Worm (Caenorhabditis elegans) whole organism, L3 larva: ENCODE measurements around the gene C18G1.9.
A peak's percentile ranks its signal among the peaks of the same experiment; 100 is the strongest.

Source experiments
- R02D3.7 ChIP-seq: fragments of 150-350 bp; optimal IDR thresholded peaks from 2 replicates; lab custom pipeline; 2014; ENCODE audit warnings: missing biosample characterization, missing genetic modification characterization
- ZK546.5 ChIP-seq: sonication (generic microtip); optimal IDR thresholded peaks from 2 replicates; lab custom pipeline; 2017; ENCODE audit warnings: missing biosample characterization, missing genetic modification characterization
- ama-1 ChIP-seq: fragments of 150-350 bp; optimal IDR thresholded peaks from 2 replicates; lab custom pipeline; 2018
- ceh-16 ChIP-seq: sonication (generic microtip); optimal IDR thresholded peaks from 2 replicates; lab custom pipeline; 2017; ENCODE audit warnings: missing biosample characterization, missing genetic modification characterization
- ceh-28 ChIP-seq: fragments of 150-350 bp; optimal IDR thresholded peaks from 2 replicates; lab custom pipeline; 2014; ENCODE audit warnings: missing biosample characterization, missing genetic modification reagents, missing genetic modification characterization
- daf-12 ChIP-seq: fragments of 150-350 bp; optimal IDR thresholded peaks from 2 replicates; lab custom pipeline; 2014; ENCODE audit warnings: missing biosample characterization, missing genetic modification reagents, missing genetic modification characterization
- egl-27 ChIP-seq: sonication (generic microtip); optimal IDR thresholded peaks from 4 replicates; lab custom pipeline; 2017; ENCODE audit warnings: missing biosample characterization, missing genetic modification reagents, missing genetic modification characterization
- egl-5 ChIP-seq: fragments of 150-350 bp; optimal IDR thresholded peaks from 2 replicates; lab custom pipeline; 2017; ENCODE audit warnings: missing biosample characterization, missing genetic modification reagents, missing genetic modification characterization, inconsistent platforms
- elt-1 ChIP-seq: fragments of 150-350 bp; optimal IDR thresholded peaks from 2 replicates; lab custom pipeline; 2014; ENCODE audit warnings: missing biosample characterization, missing genetic modification characterization
- elt-3 ChIP-seq, 3 experiments: fragments of 150-350 bp in 1 of 3; sonication (generic microtip) in 2 of 3; optimal IDR thresholded peaks; 2 replicates in 2 of 3; 4 replicates in 1 of 3; lab custom pipeline; 2014 to 2017; ENCODE audit warnings: missing biosample characterization in 3 of 3, missing genetic modification characterization in 3 of 3
- eor-1 ChIP-seq, 2 experiments: fragments of 150-350 bp; optimal IDR thresholded peaks; 2 replicates each; lab custom pipeline; 2014 to 2018; ENCODE audit warnings: missing biosample characterization in 2 of 2, missing genetic modification characterization in 2 of 2
- fkh-10 ChIP-seq: sonication (generic microtip); optimal IDR thresholded peaks from 2 replicates; lab custom pipeline; 2017; ENCODE audit warnings: missing biosample characterization, missing genetic modification reagents, missing genetic modification characterization
- fos-1 ChIP-seq: fragments of 150-350 bp; optimal IDR thresholded peaks from 2 replicates; lab custom pipeline; 2014; ENCODE audit warnings: missing biosample characterization, missing genetic modification characterization
- jun-1 ChIP-seq: fragments of 150-350 bp; optimal IDR thresholded peaks from 2 replicates; lab custom pipeline; 2014; ENCODE audit warnings: missing biosample characterization, missing genetic modification reagents, missing genetic modification characterization
- lin-15B ChIP-seq: fragments of 150-350 bp; optimal IDR thresholded peaks from 2 replicates; lab custom pipeline; 2014; ENCODE audit warnings: missing biosample characterization, missing genetic modification characterization
- lin-39 ChIP-seq: fragments of 150-350 bp; optimal IDR thresholded peaks from 2 replicates; lab custom pipeline; 2018; ENCODE audit warnings: missing biosample characterization, missing genetic modification reagents, missing genetic modification characterization
- lsy-12 ChIP-seq: sonication (generic microtip); optimal IDR thresholded peaks from 2 replicates; lab custom pipeline; 2016; ENCODE audit warnings: mild to moderate bottlenecking, missing genetic modification characterization, missing compliant biosample characterization
- mdl-1 ChIP-seq: fragments of 150-350 bp; optimal IDR thresholded peaks from 2 replicates; lab custom pipeline; 2014; ENCODE audit warnings: missing biosample characterization, missing genetic modification characterization
- mml-1 ChIP-seq: fragments of 150-350 bp; sonication (generic microtip); optimal IDR thresholded peaks from 3 replicates; lab custom pipeline; 2014; ENCODE audit warnings: missing biosample characterization, missing genetic modification characterization
- nfya-1 ChIP-seq: sonication (generic microtip); optimal IDR thresholded peaks from 2 replicates; lab custom pipeline; 2017; ENCODE audit warnings: missing genetic modification characterization, mild to moderate bottlenecking, missing compliant biosample characterization, antibody characterized with exemption, moderate library complexity; ENCODE audit not compliant: insufficient read depth
- nhr-11 ChIP-seq: fragments of 150-350 bp; optimal IDR thresholded peaks from 2 replicates; lab custom pipeline; 2014; ENCODE audit warnings: missing biosample characterization, missing genetic modification characterization
- nhr-12 ChIP-seq: fragments of 150-350 bp; optimal IDR thresholded peaks from 2 replicates; lab custom pipeline; 2014; ENCODE audit warnings: missing biosample characterization, missing genetic modification characterization
- nhr-23 ChIP-seq: fragments of 150-350 bp; optimal IDR thresholded peaks from 2 replicates; lab custom pipeline; 2014; ENCODE audit warnings: missing biosample characterization, missing genetic modification reagents, missing genetic modification characterization
- nhr-237 ChIP-seq: fragments of 150-350 bp; optimal IDR thresholded peaks from 2 replicates; lab custom pipeline; 2014; ENCODE audit warnings: missing biosample characterization, missing genetic modification characterization
- nhr-25 ChIP-seq: sonication (generic microtip); optimal IDR thresholded peaks from 2 replicates; lab custom pipeline; 2017; ENCODE audit warnings: missing biosample characterization, missing genetic modification characterization
- nhr-28 ChIP-seq: fragments of 150-350 bp; optimal IDR thresholded peaks from 2 replicates; lab custom pipeline; 2014; ENCODE audit warnings: missing biosample characterization, missing genetic modification characterization
- nhr-67 ChIP-seq: fragments of 150-350 bp; optimal IDR thresholded peaks from 2 replicates; lab custom pipeline; 2014; ENCODE audit warnings: missing biosample characterization, missing genetic modification characterization
- nhr-77 ChIP-seq: fragments of 150-350 bp; optimal IDR thresholded peaks from 2 replicates; lab custom pipeline; 2014; ENCODE audit warnings: missing biosample characterization, missing genetic modification characterization
- pha-4 ChIP-seq: fragments of 150-350 bp; optimal IDR thresholded peaks from 2 replicates; lab custom pipeline; 2014; ENCODE audit warnings: missing biosample characterization, missing genetic modification reagents, missing genetic modification characterization
- pqm-1 ChIP-seq: fragments of 150-350 bp; optimal IDR thresholded peaks from 2 replicates; lab custom pipeline; 2017; ENCODE audit warnings: missing biosample characterization, missing genetic modification characterization, inconsistent platforms
- sea-2 ChIP-seq: fragments of 150-350 bp; sonication (generic microtip); optimal IDR thresholded peaks from 4 replicates; lab custom pipeline; 2014; ENCODE audit warnings: missing biosample characterization, missing genetic modification reagents, missing genetic modification characterization
- skn-1 ChIP-seq: fragments of 150-350 bp; optimal IDR thresholded peaks from 2 replicates; lab custom pipeline; 2014; ENCODE audit warnings: missing biosample characterization, missing genetic modification characterization
- unc-39 ChIP-seq: sonication (generic microtip); optimal IDR thresholded peaks from 4 replicates; lab custom pipeline; 2017; ENCODE audit warnings: missing biosample characterization, missing genetic modification characterization
- zag-1 ChIP-seq: fragments of 150-350 bp; optimal IDR thresholded peaks from 2 replicates; lab custom pipeline; 2014; ENCODE audit warnings: missing biosample characterization, missing genetic modification characterization
- ztf-4 ChIP-seq: fragments of 150-350 bp; optimal IDR thresholded peaks from 2 replicates; lab custom pipeline; 2014; ENCODE audit warnings: missing biosample characterization, missing genetic modification characterization

The C18G1.9 gene

ce11 chrV:4801943-4802342 lies 32.4 kb upstream of the C18G1.9 start:
- no peak for TF ChIP-seq daf-12 (tag; lab: Kevin White, UChicago)
- TF ChIP-seq nfya-1 (tag; lab: Kevin White, UChicago) = no peak
- TF ChIP-seq ZK546.5 (tag; lab: Kevin White, UChicago) = no peak
- TF ChIP-seq ceh-16 (tag; lab: Kevin White, UChicago) = no peak
- TF ChIP-seq zag-1 (tag; lab: Kevin White, UChicago) = no peak
- no peak for TF ChIP-seq mml-1 (tag; lab: Kevin White, UChicago)
- TF ChIP-seq ztf-4 (tag; lab: Kevin White, UChicago) = no peak
- no peak for TF ChIP-seq ceh-28 (tag; lab: Kevin White, UChicago)
- TF ChIP-seq elt-3 (tag; optimal IDR thresholded peaks at IDR 0.05; lab: Kevin White, UChicago) = no peak
- TF ChIP-seq nhr-67 (tag; lab: Kevin White, UChicago) = no peak
- no peak for TF ChIP-seq eor-1 (tag; optimal IDR thresholded peaks at IDR 0.05; lab: Kevin White, UChicago)
- TF ChIP-seq egl-5 (tag; lab: Kevin White, UChicago) = no peak

- TF ChIP-seq jun-1 (tag; lab: Kevin White, UChicago) (no peak), nhr-77 (no peak)
Observed at ce11 chrV:4800794-4801193, 31.3 kb upstream of the C18G1.9 start, which contains the start of gene R02F11.1. Gene R02F11.1, plus strand, starts transcription at chrV:4801094.

ce11 chrV:4794308-4794707 lies 24.8 kb upstream of the C18G1.9 start, which contains the start of gene R02F11.2:
Gene R02F11.2, plus strand, starts transcription at chrV:4794599.
- TF ChIP-seq nhr-23 (tag; lab: Kevin White, UChicago) = no peak
- peak; percentile 45 for TF ChIP-seq nhr-11 (tag; lab: Kevin White, UChicago)
- no peak for TF ChIP-seq egl-27 (tag; lab: Kevin White, UChicago)

ce11 chrV:4791569-4791968 lies 22.0 kb upstream of the C18G1.9 start, which contains the start of gene R02F11.11:
Gene R02F11.11, plus strand, starts transcription at chrV:4791869.
- TF ChIP-seq R02D3.7 (no peak), elt-3 (tag; optimal IDR thresholded peaks at IDR 0.05; lab: Kevin White, UChicago) (no peak), nhr-28 (tag; lab: Kevin White, UChicago) (no peak), nhr-237 (tag; lab: Kevin White, UChicago) (no peak), unc-39 (tag; lab: Kevin White, UChicago) (no peak), lin-39 (no peak), mml-1 (tag; lab: Kevin White, UChicago) (no peak), elt-1 (tag; lab: Kevin White, UChicago) (no peak), pha-4 (tag; lab: Kevin White, UChicago) (no peak), lin-15B (tag; lab: Kevin White, UChicago) (no peak), mdl-1 (tag; lab: Kevin White, UChicago) (no peak), fos-1 (tag; lab: Kevin White, UChicago) (no peak), nhr-12 (tag; lab: Kevin White, UChicago) (no peak), ztf-4 (tag; lab: Kevin White, UChicago) (no peak), lsy-12 (tag; lab: Kevin White, UChicago) (no peak), fkh-10 (no peak)

ce11 chrV:4790368-4790767 lies 20.8 kb upstream of the C18G1.9 start, which contains the start of gene R02F11.12:
Gene R02F11.12, plus strand, starts transcription at chrV:4790668.
- TF ChIP-seq fos-1 (tag; lab: Kevin White, UChicago) = no peak
- TF ChIP-seq ztf-4 (tag; lab: Kevin White, UChicago) = no peak
- no peak for TF ChIP-seq pqm-1
- no peak for TF ChIP-seq ama-1 (lab: Kevin White, UChicago)
- TF ChIP-seq nhr-67 (tag; lab: Kevin White, UChicago) = no peak
- no peak for TF ChIP-seq nhr-77
- no peak for TF ChIP-seq skn-1 (tag; lab: Kevin White, UChicago)
- TF ChIP-seq sea-2 (GFP tag; lab: Kevin White, UChicago) = no peak
- no peak for TF ChIP-seq eor-1 (tag; optimal IDR thresholded peaks at IDR 0.05; lab: Kevin White, UChicago)
- TF ChIP-seq nhr-23 (tag; lab: Kevin White, UChicago) = no peak
- TF ChIP-seq nhr-25 (tag; lab: Kevin White, UChicago) = no peak
- TF ChIP-seq mml-1 (tag; lab: Kevin White, UChicago) = no peak
